Worm (Caenorhabditis elegans) whole organism, L2 larva: ENCODE data around the gene pyr-1.

Experiments used
- aly-2 ChIP-seq: fragments of 150-350 bp; optimal IDR thresholded peaks from 2 replicates; lab custom pipeline; 2014; ENCODE audit warnings: missing biosample characterization, missing genetic modification characterization
- ama-1 ChIP-seq: fragments of 150-350 bp; optimal IDR thresholded peaks from 2 replicates; lab custom pipeline; 2018; ENCODE audit warnings: inconsistent platforms
- lin-39 ChIP-seq: fragments of 150-350 bp; optimal IDR thresholded peaks from 2 replicates; lab custom pipeline; 2014; ENCODE audit warnings: missing biosample characterization, missing genetic modification reagents, missing genetic modification characterization
- nhr-25 ChIP-seq: fragments of 150-350 bp; sonication (generic microtip); optimal IDR thresholded peaks from 3 replicates; lab custom pipeline; 2014; ENCODE audit warnings: missing biosample characterization, missing genetic modification characterization
- snpc-4 ChIP-seq: fragments of 150-350 bp; optimal IDR thresholded peaks from 2 replicates; lab custom pipeline; 2014; ENCODE audit warnings: missing biosample characterization, missing genetic modification characterization
- zag-1 ChIP-seq: fragments of 150-350 bp; optimal IDR thresholded peaks from 2 replicates; lab custom pipeline; 2014; ENCODE audit warnings: missing biosample characterization, missing genetic modification characterization
- ztf-11 ChIP-seq: sonication (generic microtip); optimal IDR thresholded peaks from 2 replicates; lab custom pipeline; 2017; ENCODE audit warnings: missing biosample characterization, missing genetic modification characterization

DNA sequence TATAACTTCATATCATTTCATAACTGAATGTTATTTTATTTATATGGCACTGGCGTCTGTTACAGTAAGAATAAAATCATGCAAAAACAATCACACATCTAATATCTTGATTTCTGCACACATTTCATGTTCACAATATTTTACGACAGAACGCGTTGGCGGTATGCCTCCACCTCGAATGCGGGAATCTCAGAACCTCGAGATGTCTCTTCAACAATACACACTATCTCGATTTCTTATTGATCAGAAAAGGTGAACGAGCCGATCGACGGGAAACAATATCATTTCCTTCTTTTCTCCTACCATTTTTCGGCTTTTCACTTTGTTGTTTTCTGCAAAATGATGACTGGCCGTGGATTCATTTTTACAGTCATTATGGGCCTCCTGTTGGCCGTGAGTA is 43.2 kb upstream of the pyr-1 start, which contains the start of gene F28C6.10:
- TF ChIP-seq ama-1 (no peak), aly-2 (tag; lab: Kevin White, UChicago) (no peak), ztf-11 (tag; lab: Kevin White, UChicago) (no peak), lin-39 (tag; lab: Kevin White, UChicago) (no peak), nhr-25 (tag; lab: Kevin White, UChicago) (no peak), snpc-4 (tag; lab: Kevin White, UChicago) (no peak), zag-1 (tag; lab: Kevin White, UChicago) (no peak)
